Fruit fly (Drosophila melanogaster) whole organism, wandering third instar larva: Measurements from ENCODE around the gene CG31848.

ENCODE experiments used
- Abd-B ChIP-seq: fragments of >200 bp; optimal IDR thresholded peaks from 2 replicates; lab custom pipeline; 2017; ENCODE audit warnings: missing biosample characterization, missing genetic modification characterization
- Dfd ChIP-seq: fragments of >200 bp; optimal IDR thresholded peaks from 2 replicates; lab custom pipeline; 2017; ENCODE audit warnings: missing biosample characterization, missing genetic modification characterization
- Hr78 ChIP-seq: fragments of >200 bp; optimal IDR thresholded peaks from 2 replicates; lab custom pipeline; 2017; ENCODE audit warnings: missing biosample characterization, missing genetic modification characterization
- Jra ChIP-seq: sonication (Bioruptor generic); optimal IDR thresholded peaks from 2 replicates; lab custom pipeline; 2016; ENCODE audit warnings: missing biosample characterization, missing genetic modification characterization
- N ChIP-seq: fragments of >200 bp; optimal IDR thresholded peaks from 2 replicates; lab custom pipeline; 2018; ENCODE audit warnings: missing biosample characterization, missing external identifiers, missing genetic modification characterization
- Sp1 ChIP-seq: fragments of 200-800 bp; sonication (Bioruptor generic); optimal IDR thresholded peaks from 3 replicates; lab custom pipeline; 2019; ENCODE audit warnings: missing biosample characterization, mild to moderate bottlenecking, missing genetic modification characterization, moderate library complexity
- br ChIP-seq: fragments of 200-800 bp; sonication (Bioruptor generic); optimal IDR thresholded peaks from 2 replicates; lab custom pipeline; 2016; ENCODE audit warnings: missing biosample characterization, missing genetic modification characterization
- psq ChIP-seq: fragments of 200-800 bp; sonication (Bioruptor generic); optimal IDR thresholded peaks from 3 replicates; lab custom pipeline; 2017; ENCODE audit warnings: missing biosample characterization, mild to moderate bottlenecking, missing genetic modification characterization, moderate library complexity
- usp ChIP-seq: fragments of >200 bp; optimal IDR thresholded peaks from 2 replicates; lab custom pipeline; 2017; ENCODE audit warnings: missing biosample characterization, missing genetic modification characterization

DNA sequence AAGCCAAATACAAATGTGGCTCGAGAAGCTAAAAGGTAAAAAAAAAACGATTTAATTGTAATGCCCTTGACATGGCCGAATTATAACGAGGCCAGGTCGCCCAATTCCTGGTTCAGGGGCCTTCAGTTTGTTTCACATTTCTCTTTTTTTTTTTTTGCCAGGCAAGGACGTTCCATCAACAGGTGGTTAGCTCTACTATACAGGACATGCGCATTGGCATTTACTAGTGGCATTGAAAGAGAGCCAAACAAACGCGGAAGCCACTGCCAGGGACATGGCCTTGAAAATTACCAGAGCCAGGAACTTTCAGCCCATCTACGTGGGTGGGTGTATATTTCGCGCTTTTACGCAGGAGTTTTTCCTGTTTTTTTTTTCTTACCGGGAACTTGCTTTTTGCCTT is 20.1 kb upstream of the CG31848 start:
- TF ChIP-seq N (GFP tag; lab: Kevin White, UChicago) (no peak), Sp1 (GFP tag; lab: Kevin White, UChicago) (no peak), Jra (GFP tag; lab: Kevin White, UChicago) (no peak), Hr78 (GFP tag; lab: Kevin White, UChicago) (no peak), psq (GFP tag; lab: Kevin White, UChicago) (no peak), Abd-B (no peak), Dfd (GFP tag; lab: Kevin White, UChicago) (no peak), br (GFP tag; lab: Kevin White, UChicago) (no peak), usp (no peak)
